Fruit fly (Drosophila melanogaster) whole organism, embryonic: ENCODE data around the gene mbc.

ENCODE experiments used
- ATbp ChIP-seq: fragments of 200-800 bp; sonication (Bioruptor generic); optimal IDR thresholded peaks from 2 replicates; lab custom pipeline; 2017; ENCODE audit warnings: missing biosample characterization, mild to moderate bottlenecking, missing genetic modification characterization, missing genetic modification reagents
- Abd-B ChIP-seq: fragments of 200-800 bp; sonication (Bioruptor generic); optimal IDR thresholded peaks from 2 replicates; lab custom pipeline; 2018; ENCODE audit warnings: missing biosample characterization, mild to moderate bottlenecking, missing genetic modification characterization, moderate library complexity
- BtbVII ChIP-seq: fragments of 200-800 bp; sonication (Bioruptor generic); optimal IDR thresholded peaks from 3 replicates; lab custom pipeline; 2017; ENCODE audit warnings: missing biosample characterization, mild to moderate bottlenecking, missing genetic modification characterization
- CG10431 ChIP-seq: fragments of 200-800 bp; sonication (Bioruptor generic); optimal IDR thresholded peaks from 3 replicates; lab custom pipeline; 2018; ENCODE audit warnings: missing biosample characterization, mild to moderate bottlenecking, missing genetic modification characterization
- CG11560 ChIP-seq: fragments of 200-800 bp; sonication (Bioruptor generic); IDR thresholded peaks from 3 replicates; pipeline ENCODE4 v1.3.6; 2022; ENCODE audit warnings: missing biosample characterization, missing genetic modification characterization
- CG12104 ChIP-seq: fragments of 200-800 bp; sonication (Bioruptor generic); optimal IDR thresholded peaks from 3 replicates; lab custom pipeline; 2016; ENCODE audit warnings: missing biosample characterization, missing genetic modification characterization
- CG12299 ChIP-seq: fragments of 200-800 bp; sonication (Bioruptor generic); optimal IDR thresholded peaks from 2 replicates; lab custom pipeline; 2018; ENCODE audit warnings: missing biosample characterization, mild to moderate bottlenecking, missing genetic modification characterization
- CG13894 ChIP-seq: fragments of 200-800 bp; sonication (Bioruptor generic); optimal IDR thresholded peaks from 3 replicates; lab custom pipeline; 2018; ENCODE audit warnings: missing biosample characterization, mild to moderate bottlenecking, missing genetic modification characterization, moderate library complexity
- CG14860 ChIP-seq: fragments of 200-800 bp; sonication (Bioruptor generic); IDR thresholded peaks from 3 replicates; pipeline ENCODE4 v1.3.6; 2022; ENCODE audit warnings: missing biosample characterization, missing genetic modification characterization; ENCODE audit not compliant: partially characterized antibody
- CG17568 ChIP-seq: fragments of 200-800 bp; sonication (Bioruptor generic); optimal IDR thresholded peaks from 2 replicates; lab custom pipeline; 2018; ENCODE audit warnings: missing biosample characterization, mild to moderate bottlenecking, missing genetic modification characterization, moderate library complexity
- CG17802 ChIP-seq: fragments of 200-800 bp; sonication (Bioruptor generic); optimal IDR thresholded peaks from 2 replicates; lab custom pipeline; 2018; ENCODE audit warnings: missing biosample characterization, mild to moderate bottlenecking, missing genetic modification characterization, moderate library complexity
- CG17829 ChIP-seq: fragments of 200-800 bp; optimal IDR thresholded peaks from 2 replicates; lab custom pipeline; 2019; ENCODE audit warnings: missing biosample characterization, mild to moderate bottlenecking, missing genetic modification characterization, moderate library complexity
- CG2199 ChIP-seq: fragments of 200-800 bp; sonication (Bioruptor generic); IDR thresholded peaks from 3 replicates; pipeline ENCODE4 v1.3.6; 2022; ENCODE audit warnings: missing biosample characterization, missing genetic modification characterization
- CG2202 ChIP-seq: fragments of 200-800 bp; sonication (Bioruptor generic); optimal IDR thresholded peaks from 2 replicates; lab custom pipeline; 2018; ENCODE audit warnings: missing biosample characterization, mild to moderate bottlenecking, missing genetic modification characterization
- CG31224 ChIP-seq: fragments of 200-800 bp; sonication (Bioruptor generic); IDR thresholded peaks from 2 replicates; pipeline ENCODE4 v1.3.6; 2022; ENCODE audit warnings: missing biosample characterization, missing genetic modification characterization
- CG31441 ChIP-seq: fragments of 200-800 bp; sonication (Bioruptor generic); IDR thresholded peaks from 2 replicates; pipeline ENCODE4 v1.3.6; 2022; ENCODE audit warnings: missing biosample characterization, missing genetic modification characterization
- CG32767 ChIP-seq: fragments of 200-800 bp; sonication (Bioruptor generic); IDR thresholded peaks from 2 replicates; pipeline ENCODE4 v1.3.6; 2022; ENCODE audit warnings: missing biosample characterization, missing genetic modification characterization
- CG33213 ChIP-seq: fragments of 200-800 bp; sonication (Bioruptor generic); optimal IDR thresholded peaks from 3 replicates; lab custom pipeline; 2016; ENCODE audit warnings: missing biosample characterization, missing genetic modification characterization
- CG3407 ChIP-seq: fragments of 200-800 bp; sonication (Bioruptor generic); optimal IDR thresholded peaks from 2 replicates; lab custom pipeline; 2018; ENCODE audit warnings: missing biosample characterization, mild to moderate bottlenecking, missing genetic modification characterization
- CG42726 ChIP-seq: fragments of 200-800 bp; sonication (Bioruptor generic); IDR thresholded peaks from 2 replicates; pipeline ENCODE4 v1.3.6; 2022; ENCODE audit warnings: missing biosample characterization, missing genetic modification characterization; ENCODE audit not compliant: partially characterized antibody
- CG4730 ChIP-seq: fragments of 200-800 bp; sonication (Bioruptor generic); IDR thresholded peaks from 2 replicates; pipeline ENCODE4 v1.3.6; 2022; ENCODE audit warnings: missing biosample characterization, missing genetic modification characterization
- CG6175 ChIP-seq: fragments of 200-800 bp; sonication (Bioruptor generic); IDR thresholded peaks from 3 replicates; pipeline ENCODE4 v1.3.6; 2022; ENCODE audit warnings: missing biosample characterization, missing genetic modification characterization
- CG8281 ChIP-seq: fragments of 200-800 bp; sonication (Bioruptor generic); optimal IDR thresholded peaks from 2 replicates; lab custom pipeline; 2018; ENCODE audit warnings: missing biosample characterization, mild to moderate bottlenecking, missing genetic modification characterization, moderate library complexity
- CG8765 ChIP-seq: fragments of 200-800 bp; sonication (Bioruptor generic); IDR thresholded peaks from 2 replicates; pipeline ENCODE4 v1.3.6; 2022; ENCODE audit warnings: missing biosample characterization, missing genetic modification characterization
- CG9932 ChIP-seq: fragments of 200-800 bp; sonication (Bioruptor generic); IDR thresholded peaks from 2 replicates; pipeline ENCODE4 v1.3.6; 2022; ENCODE audit warnings: missing biosample characterization, missing genetic modification characterization
- CHES-1-like ChIP-seq: fragments of 200-800 bp; sonication (Bioruptor generic); optimal IDR thresholded peaks from 2 replicates; lab custom pipeline; 2016; ENCODE audit warnings: missing biosample characterization, missing genetic modification characterization
- Chrac-16 ChIP-seq: fragments of 200-800 bp; sonication (Bioruptor generic); optimal IDR thresholded peaks from 3 replicates; lab custom pipeline; 2016; ENCODE audit warnings: missing biosample characterization, missing genetic modification characterization
- D19B ChIP-seq: fragments of 200-800 bp; sonication (Bioruptor generic); optimal IDR thresholded peaks from 2 replicates; lab custom pipeline; 2017; ENCODE audit warnings: missing biosample characterization, mild to moderate bottlenecking, missing genetic modification characterization
- Dbx ChIP-seq: fragments of 200-800 bp; sonication (Bioruptor generic); IDR thresholded peaks from 3 replicates; pipeline ENCODE4 v1.3.6; 2022; ENCODE audit warnings: missing biosample characterization, missing genetic modification characterization
- Dip3 ChIP-seq: fragments of 200-800 bp; sonication (Bioruptor generic); optimal IDR thresholded peaks from 3 replicates; lab custom pipeline; 2016; ENCODE audit warnings: missing biosample characterization, missing genetic modification characterization
- Dll ChIP-seq: fragments of 200-800 bp; sonication (Bioruptor generic); IDR thresholded peaks from 4 replicates; pipeline ENCODE4 v1.3.6; 2022; ENCODE audit warnings: missing biosample characterization, missing genetic modification characterization; ENCODE audit not compliant: partially characterized antibody
- Dp ChIP-seq: fragments of 200-800 bp; sonication (Bioruptor generic); optimal IDR thresholded peaks from 2 replicates; lab custom pipeline; 2018; ENCODE audit warnings: missing biosample characterization, mild to moderate bottlenecking, missing genetic modification characterization, moderate library complexity
- Gsc ChIP-seq: fragments of 200-800 bp; sonication (Bioruptor generic); IDR thresholded peaks from 2 replicates; pipeline ENCODE4 v1.3.6; 2022; ENCODE audit warnings: missing biosample characterization, missing genetic modification characterization
- NC2α ChIP-seq: fragments of 200-800 bp; sonication (Bioruptor generic); optimal IDR thresholded peaks from 2 replicates; lab custom pipeline; 2016; ENCODE audit warnings: missing biosample characterization, missing genetic modification characterization
- Optix ChIP-seq: fragments of 200-800 bp; sonication (Bioruptor generic); IDR thresholded peaks from 3 replicates; pipeline ENCODE4 v1.3.6; 2022; ENCODE audit warnings: missing biosample characterization, missing genetic modification characterization
- Scr ChIP-seq: fragments of 200-800 bp; sonication (Bioruptor generic); IDR thresholded peaks from 2 replicates; pipeline ENCODE4 v1.3.6; 2022; ENCODE audit warnings: missing biosample characterization, missing genetic modification characterization; ENCODE audit not compliant: partially characterized antibody
- Trl ChIP-seq, 3 experiments: fragments of >200 bp in 2 of 3; fragments of 200-800 bp in 1 of 3; sonication (Bioruptor generic) in 1 of 3; optimal IDR thresholded peaks; 2 replicates in 1 of 3; 3 replicates in 2 of 3; lab custom pipeline; 2016 to 2017; ENCODE audit warnings: missing biosample characterization in 1 of 3, missing genetic modification characterization in 1 of 3
- Vsx1 ChIP-seq: fragments of 200-800 bp; sonication (Bioruptor generic); optimal IDR thresholded peaks from 2 replicates; lab custom pipeline; 2017; ENCODE audit warnings: missing biosample characterization, mild to moderate bottlenecking, missing genetic modification characterization, missing genetic modification reagents
- bcd ChIP-seq: fragments of 200-800 bp; sonication (Bioruptor generic); optimal IDR thresholded peaks from 2 replicates; lab custom pipeline; 2017; ENCODE audit warnings: missing biosample characterization, mild to moderate bottlenecking, missing genetic modification characterization
- chinmo ChIP-seq: fragments of 200-800 bp; sonication (Bioruptor generic); IDR thresholded peaks from 4 replicates; pipeline ENCODE4 v1.3.6; 2022; ENCODE audit warnings: missing biosample characterization, missing genetic modification characterization; ENCODE audit not compliant: partially characterized antibody
- corto ChIP-seq: fragments of 200-800 bp; sonication (Bioruptor generic); optimal IDR thresholded peaks from 2 replicates; lab custom pipeline; 2016; ENCODE audit warnings: missing biosample characterization, mild to moderate bottlenecking, missing genetic modification characterization, moderate library complexity
- en ChIP-seq: fragments of 200-800 bp; sonication (Bioruptor generic); optimal IDR thresholded peaks from 2 replicates; lab custom pipeline; 2016; ENCODE audit warnings: missing biosample characterization, missing genetic modification characterization
- fru ChIP-seq: fragments of >200 bp; optimal IDR thresholded peaks from 2 replicates; lab custom pipeline; 2017
- grn ChIP-seq: fragments of 200-800 bp; sonication (Bioruptor generic); optimal IDR thresholded peaks from 3 replicates; lab custom pipeline; 2017; ENCODE audit warnings: missing biosample characterization, missing genetic modification characterization
- gsb ChIP-seq: fragments of 200-800 bp; sonication (Bioruptor generic); IDR thresholded peaks from 2 replicates; pipeline ENCODE4 v1.3.6; 2022; ENCODE audit warnings: missing biosample characterization, missing genetic modification characterization
- mld ChIP-seq: fragments of 200-800 bp; sonication (Bioruptor generic); IDR thresholded peaks from 3 replicates; pipeline ENCODE4 v1.3.6; 2022; ENCODE audit warnings: missing biosample characterization, missing genetic modification characterization; ENCODE audit not compliant: partially characterized antibody
- onecut ChIP-seq: fragments of 200-800 bp; sonication (Bioruptor generic); IDR thresholded peaks from 2 replicates; pipeline ENCODE4 v1.3.6; 2022; ENCODE audit warnings: missing biosample characterization, missing genetic modification characterization
- ranshi ChIP-seq: fragments of 200-800 bp; sonication (Bioruptor generic); IDR thresholded peaks from 2 replicates; pipeline ENCODE4 v1.3.6; 2022; ENCODE audit warnings: missing biosample characterization, missing genetic modification characterization
- sens-2 ChIP-seq: fragments of 200-800 bp; sonication (Bioruptor generic); IDR thresholded peaks from 2 replicates; pipeline ENCODE4 v1.3.6; 2022; ENCODE audit warnings: missing biosample characterization, missing genetic modification characterization
- sqz ChIP-seq: fragments of 200-800 bp; sonication (Bioruptor generic); optimal IDR thresholded peaks from 3 replicates; lab custom pipeline; 2018; ENCODE audit warnings: missing biosample characterization, mild to moderate bottlenecking, missing genetic modification characterization
- sug ChIP-seq: fragments of 200-800 bp; optimal IDR thresholded peaks from 2 replicates; lab custom pipeline; 2019; ENCODE audit warnings: missing biosample characterization, mild to moderate bottlenecking, missing genetic modification characterization, moderate library complexity

The mbc gene

DNA sequence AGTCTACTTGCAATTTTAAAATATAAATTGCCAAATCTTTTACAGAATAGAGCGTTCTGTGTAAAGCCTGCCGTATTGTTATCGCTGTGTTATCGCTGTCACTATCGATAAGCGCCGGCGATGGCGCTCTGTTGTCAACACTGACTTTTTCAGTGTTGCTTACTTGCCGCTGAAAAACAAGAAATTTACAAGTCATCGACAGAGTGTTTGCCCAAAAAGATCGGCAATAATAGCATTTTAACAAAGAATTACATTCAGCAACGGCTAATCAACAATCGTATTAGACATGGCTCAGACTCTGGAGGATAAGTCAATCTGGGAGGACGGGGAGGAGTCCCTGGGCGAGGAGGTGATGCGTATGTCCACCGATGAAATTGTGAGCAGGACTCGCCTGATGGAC lies 28.8 kb upstream of the mbc start, which contains the start of the genes RanBP3 and Rpt5 (continued):
- TF ChIP-seq D19B = peak; percentile 8
- TF ChIP-seq Vsx1 = no peak
- no peak for TF ChIP-seq Abd-B (GFP tag; lab: Kevin White, UChicago)
- TF ChIP-seq corto = peak; percentile 32
- TF ChIP-seq sqz (GFP tag; lab: Kevin White, UChicago) = no peak
- TF ChIP-seq CG12104 (GFP tag; lab: Kevin White, UChicago) = peak; percentile 0
- peak; percentile 83 for TF ChIP-seq CG9932
- peak; percentile 50 for TF ChIP-seq CG17829
- no peak for TF ChIP-seq CG13894
- TF ChIP-seq Dll (GFP tag; lab: Robert Waterston, UW) = peak; percentile 77
- TF ChIP-seq Dbx (GFP tag; lab: Robert Waterston, UW) = peak; percentile 59; the same call in 2 of the 3 replicates
- TF ChIP-seq CG2202 = no peak
- peak; percentile 55 for TF ChIP-seq Dp
- TF ChIP-seq sens-2 (GFP tag; lab: Robert Waterston, UW) = no peak
- no peak for TF ChIP-seq ranshi (GFP tag; lab: Robert Waterston, UW)
- TF ChIP-seq CG3407 (GFP tag; lab: Kevin White, UChicago) = no peak
- TF ChIP-seq CG17802 (tag; lab: Kevin White, UChicago) = no peak
- no peak for TF ChIP-seq en (GFP tag; lab: Kevin White, UChicago)
- peak; percentile 81 for TF ChIP-seq Scr (GFP tag; lab: Robert Waterston, UW)
- TF ChIP-seq fru (lab: Kevin White, UChicago) = no peak
- no peak for TF ChIP-seq CG31224 (GFP tag; lab: Robert Waterston, UW)
- TF ChIP-seq CG12299 = no peak
- no peak for TF ChIP-seq CG17568 (GFP tag; lab: Kevin White, UChicago)
- no peak for TF ChIP-seq bcd (GFP tag; lab: Kevin White, UChicago)
- no peak for TF ChIP-seq CG4730 (GFP tag; lab: Robert Waterston, UW)
- no peak for TF ChIP-seq CG8765 (GFP tag; lab: Robert Waterston, UW)
- no peak for TF ChIP-seq ATbp (GFP tag; lab: Kevin White, UChicago)
- TF ChIP-seq CG6175 (GFP tag; lab: Robert Waterston, UW) = no peak; the same call in 2 of the 3 replicates
- no peak for TF ChIP-seq BtbVII (GFP tag; lab: Kevin White, UChicago)
- no peak for TF ChIP-seq Trl (optimal IDR thresholded peaks at IDR 0.05; lab: Kevin White, UChicago)
- peak; percentile 50 for TF ChIP-seq Trl (GFP tag; optimal IDR thresholded peaks at IDR 0.05; lab: Kevin White, UChicago)
- no peak for TF ChIP-seq CG8281
- TF ChIP-seq sug (tag; lab: Kevin White, UChicago) = no peak
- no peak for TF ChIP-seq grn (GFP tag; lab: Kevin White, UChicago)
- peak; percentile 27; the same call in 1 of the 2 replicates for TF ChIP-seq onecut (GFP tag; lab: Robert Waterston, UW)
- no peak for TF ChIP-seq Optix (GFP tag; lab: Robert Waterston, UW)
- TF ChIP-seq CG11560 = no peak
- TF ChIP-seq CG31441 (GFP tag; lab: Robert Waterston, UW) = no peak
- peak; percentile 61 for TF ChIP-seq CG33213 (GFP tag; lab: Kevin White, UChicago)
- peak; percentile 86 for TF ChIP-seq CHES-1-like
- no peak for TF ChIP-seq Gsc (GFP tag; lab: Robert Waterston, UW)
- peak; percentile 69 for TF ChIP-seq Dip3 (GFP tag; lab: Kevin White, UChicago)
- peak; percentile 92 for TF ChIP-seq mld
- TF ChIP-seq NC2α (GFP tag; lab: Kevin White, UChicago) = peak; percentile 31
- no peak for TF ChIP-seq CG32767
- peak; percentile 34 for TF ChIP-seq Chrac-16 (GFP tag; lab: Kevin White, UChicago)
- TF ChIP-seq gsb (GFP tag; lab: Robert Waterston, UW) = no peak
- TF ChIP-seq CG2199 (GFP tag; lab: Robert Waterston, UW) = no peak
- TF ChIP-seq CG10431 (GFP tag; lab: Kevin White, UChicago) = no peak
- peak; percentile 69; the same call in 1 of the 4 replicates for TF ChIP-seq chinmo
- TF ChIP-seq CG14860 (GFP tag; lab: Robert Waterston, UW) = peak; percentile 69
- TF ChIP-seq CG42726 (GFP tag; lab: Robert Waterston, UW) = peak; percentile 79; the same call in 1 of the 2 replicates
